Worm (Caenorhabditis elegans): ENCODE results near the gene C25H3.3.

ce11 chrII:5702611-5703192, 8.7 kb downstream of the C25H3.3 start:
- TF ChIP-seq him-1 (tag; optimal IDR thresholded peaks at IDR 0.05) (no peak), W03F9.2 (tag; optimal IDR thresholded peaks at IDR 0.05) (no peak)

Data from whole organism, L4/young adult.